Worm (Caenorhabditis elegans) whole organism, midembryonic: ENCODE data around the gene F46B3.15.

Experiments used
- flt-1 ChIP-seq: fragments of 200-800 bp; sonication (Bioruptor generic); IDR thresholded peaks from 2 replicates; pipeline ENCODE4 v1.3.6; 2022; ENCODE audit warnings: missing genetic modification characterization, missing compliant biosample characterization
- klf-2 ChIP-seq: fragments of 200-800 bp; sonication (Bioruptor generic); conservative IDR thresholded peaks from 2 replicates; pipeline ENCODE4 v1.3.6; 2022; ENCODE audit warnings: missing genetic modification reagents, missing genetic modification characterization, missing compliant biosample characterization
- med-1 ChIP-seq: sonication (generic microtip); optimal IDR thresholded peaks from 2 replicates; lab custom pipeline; 2017; ENCODE audit warnings: missing genetic modification characterization, mild to moderate bottlenecking, missing compliant biosample characterization, antibody characterized with exemption, missing genetic modification reagents; ENCODE audit not compliant: insufficient read depth
- tab-1 ChIP-seq: fragments of 200-800 bp; sonication (Bioruptor generic); IDR thresholded peaks from 2 replicates; pipeline ENCODE4 v1.3.6; 2022; ENCODE audit warnings: missing genetic modification characterization, missing compliant biosample characterization
- ztf-29 ChIP-seq: fragments of 200-800 bp; sonication (Bioruptor generic); IDR thresholded peaks from 2 replicates; pipeline ENCODE4 v1.3.6; 2022; ENCODE audit warnings: missing genetic modification reagents, missing genetic modification characterization, missing compliant biosample characterization

ce11 chrV:20651923-20652322 is 18.4 kb upstream of the F46B3.15 start:
- TF ChIP-seq tab-1 (GFP tag; lab: Robert Waterston, UW), result no peak
- no peak for TF ChIP-seq med-1 (GFP tag; lab: Kevin White, UChicago)
- TF ChIP-seq ztf-29 (GFP tag; lab: Robert Waterston, UW), result no peak
- TF ChIP-seq klf-2, result no peak
- no peak for TF ChIP-seq flt-1 (GFP tag; lab: Robert Waterston, UW)
